Fruit fly (Drosophila melanogaster) ovary, adult (tissue): ENCODE measurements around the gene ND-B14.5B.

ENCODE experiments used
- CG17801 ChIP-seq: fragments of 200-800 bp; optimal IDR thresholded peaks from 2 replicates; lab custom pipeline; 2019; ENCODE audit warnings: missing biosample characterization, mild to moderate bottlenecking, missing genetic modification characterization, moderate library complexity; ENCODE audit not compliant: partially characterized antibody

The ND-B14.5B gene

dm6 chr2L:3121745-3122144 lies 23.9 kb downstream of the ND-B14.5B start:
- TF ChIP-seq CG17801 (GFP tag; lab: Kevin White, UChicago), result no peak

dm6 chr2L:3121325-3121724 lies 24.3 kb downstream of the ND-B14.5B start:
- no peak for TF ChIP-seq CG17801 (GFP tag; lab: Kevin White, UChicago)

- TF ChIP-seq CG17801 (GFP tag; lab: Kevin White, UChicago), result no peak
Measured at dm6 chr2L:3120820-3121219, 24.8 kb downstream of the ND-B14.5B start.

- TF ChIP-seq CG17801 (GFP tag; lab: Kevin White, UChicago), result no peak
Measured at dm6 chr2L:3119613-3120012, 26.0 kb downstream of the ND-B14.5B start.

dm6 chr2L:3114887-3115286 lies 30.8 kb downstream of the ND-B14.5B start:
- no peak for TF ChIP-seq CG17801 (GFP tag; lab: Kevin White, UChicago)

dm6 chr2L:3114132-3114531 lies 31.5 kb downstream of the ND-B14.5B start:
- no peak for TF ChIP-seq CG17801 (GFP tag; lab: Kevin White, UChicago)

dm6 chr2L:3109372-3109771 lies 36.3 kb downstream of the ND-B14.5B start, which contains the start of gene PpD6:
Gene PpD6, plus strand, starts transcription at chr2L:3109672.
- no peak for TF ChIP-seq CG17801 (GFP tag; lab: Kevin White, UChicago)

dm6 chr2L:3107988-3108678 lies 37.5 kb downstream of the ND-B14.5B start:
- TF ChIP-seq CG17801 (GFP tag; lab: Kevin White, UChicago), result no peak

- peak; percentile 23 for TF ChIP-seq CG17801 (GFP tag; lab: Kevin White, UChicago)
Measured at dm6 chr2L:3105895-3106294, 39.8 kb downstream of the ND-B14.5B start.

dm6 chr2L:3100812-3101211 lies 44.8 kb downstream of the ND-B14.5B start:
- TF ChIP-seq CG17801 (GFP tag; lab: Kevin White, UChicago), result no peak

dm6 chr2L:3099930-3100329 lies 45.7 kb downstream of the ND-B14.5B start:
- no peak for TF ChIP-seq CG17801 (GFP tag; lab: Kevin White, UChicago)
